Fruit fly (Drosophila melanogaster): Measurements from ENCODE around the gene Ir21a.
A peak's percentile ranks its signal among the peaks of the same experiment; 100 is the strongest.

Ir21a gene

dm6 chr2L:25055-25454 lies at the start of gene Ir21a:
Gene Ir21a (minus strand): TSS chr2L:25155.
- TF ChIP-seq Dll (optimal IDR thresholded peaks at IDR 0.05): no peak
- TF ChIP-seq CG8478 (optimal IDR thresholded peaks at IDR 0.05): no peak
- no peak for TF ChIP-seq usp (GFP tag; optimal IDR thresholded peaks at IDR 0.05)

- no peak for TF ChIP-seq pan (optimal IDR thresholded peaks at IDR 0.05)
- TF ChIP-seq usp (GFP tag; optimal IDR thresholded peaks at IDR 0.05): no peak
- no peak for TF ChIP-seq psq (optimal IDR thresholded peaks at IDR 0.05)
- no peak for TF ChIP-seq EcR (GFP tag; optimal IDR thresholded peaks at IDR 0.05)
- no peak for TF ChIP-seq CG8478 (optimal IDR thresholded peaks at IDR 0.05)
- no peak for TF ChIP-seq Dll (optimal IDR thresholded peaks at IDR 0.05)
Measured at dm6 chr2L:73760-74388, 48.9 kb upstream of the Ir21a start.

DNA sequence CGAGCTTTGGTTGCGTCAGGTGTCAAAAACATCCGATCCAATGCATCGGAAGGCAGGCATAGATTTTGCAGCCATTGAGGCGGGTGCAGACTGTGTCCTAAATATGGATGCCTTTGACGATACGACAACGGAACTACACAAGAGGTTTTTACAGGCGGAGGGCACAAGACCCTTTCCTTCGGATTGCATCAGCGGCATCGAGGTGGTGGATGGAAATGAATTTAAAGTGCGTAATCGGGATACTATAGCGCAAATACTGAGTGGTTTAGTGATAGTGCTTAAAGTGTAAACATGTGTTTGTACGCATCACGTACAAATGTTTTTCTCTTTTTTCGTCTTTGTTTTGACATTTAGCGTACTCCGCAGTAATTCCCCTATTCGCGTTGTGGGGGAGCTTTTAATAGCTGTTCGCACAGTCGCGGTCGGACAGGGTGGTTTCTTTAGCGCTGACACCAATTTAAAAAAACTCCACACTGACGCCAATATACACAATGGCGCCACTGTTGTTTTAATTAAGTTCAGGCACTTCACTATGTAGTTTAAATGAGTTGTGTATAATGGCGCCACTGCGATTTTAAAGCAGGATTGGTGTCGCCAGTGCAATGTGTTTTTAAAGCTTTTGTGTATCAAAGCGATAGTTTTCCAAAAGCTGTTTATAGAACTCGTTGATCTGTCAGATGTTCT lies 47.9 kb upstream of the Ir21a start:
- TF ChIP-seq usp (GFP tag; optimal IDR thresholded peaks at IDR 0.05): no peak
- TF ChIP-seq CG8478 (optimal IDR thresholded peaks at IDR 0.05): no peak
- no peak for TF ChIP-seq pan (optimal IDR thresholded peaks at IDR 0.05)
- TF ChIP-seq EcR (GFP tag; optimal IDR thresholded peaks at IDR 0.05): no peak
- TF ChIP-seq Dll (optimal IDR thresholded peaks at IDR 0.05): no peak
- TF ChIP-seq psq (optimal IDR thresholded peaks at IDR 0.05): no peak

dm6 chr2L:71869-72751 lies 47.2 kb upstream of the Ir21a start:
- no peak for TF ChIP-seq EcR (GFP tag; optimal IDR thresholded peaks at IDR 0.05)
- no peak for TF ChIP-seq pan (optimal IDR thresholded peaks at IDR 0.05)
- TF ChIP-seq usp (GFP tag; optimal IDR thresholded peaks at IDR 0.05): no peak

- TF ChIP-seq EcR (GFP tag; optimal IDR thresholded peaks at IDR 0.05) (no peak), Dll (optimal IDR thresholded peaks at IDR 0.05) (no peak), usp (GFP tag; optimal IDR thresholded peaks at IDR 0.05) (no peak), psq (optimal IDR thresholded peaks at IDR 0.05) (no peak), pan (optimal IDR thresholded peaks at IDR 0.05) (no peak), CG8478 (optimal IDR thresholded peaks at IDR 0.05) (no peak)
Measured at dm6 chr2L:71457-71856, 46.5 kb upstream of the Ir21a start, which contains the start of gene galectin. Gene galectin (plus strand): TSS chr2L:71757.

DNA sequence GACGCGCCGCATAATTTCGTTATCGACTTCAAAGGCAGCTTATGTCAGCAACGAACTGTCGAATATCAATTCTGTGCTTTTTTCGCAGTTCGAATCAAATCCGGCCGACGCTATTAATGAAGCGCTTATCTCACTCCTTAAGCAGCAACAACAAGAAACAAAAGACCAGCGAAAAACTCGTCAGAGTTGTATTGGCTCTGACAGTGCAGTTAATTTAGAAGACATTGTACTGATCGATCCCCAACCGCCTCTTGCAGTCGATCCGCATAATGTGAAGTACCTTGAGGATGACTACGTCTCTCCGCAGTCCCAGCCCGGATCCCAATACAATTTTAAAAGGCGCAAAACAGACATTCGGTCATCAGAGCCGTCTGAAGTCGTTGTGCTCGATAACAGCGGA lies 44.6 kb upstream of the Ir21a start:
- TF ChIP-seq pan (optimal IDR thresholded peaks at IDR 0.05): no peak
- no peak for TF ChIP-seq psq (optimal IDR thresholded peaks at IDR 0.05)
- no peak for TF ChIP-seq Dll (optimal IDR thresholded peaks at IDR 0.05)
- TF ChIP-seq CG8478 (optimal IDR thresholded peaks at IDR 0.05): no peak
- TF ChIP-seq usp (GFP tag; optimal IDR thresholded peaks at IDR 0.05): no peak
- no peak for TF ChIP-seq EcR (GFP tag; optimal IDR thresholded peaks at IDR 0.05)

dm6 chr2L:67279-67657 lies 42.3 kb upstream of the Ir21a start:
- TF ChIP-seq pan (optimal IDR thresholded peaks at IDR 0.05) (peak; percentile 32), psq (optimal IDR thresholded peaks at IDR 0.05) (no peak), EcR (GFP tag; optimal IDR thresholded peaks at IDR 0.05) (no peak), CG8478 (optimal IDR thresholded peaks at IDR 0.05) (no peak), Dll (optimal IDR thresholded peaks at IDR 0.05) (no peak), usp (GFP tag; optimal IDR thresholded peaks at IDR 0.05) (no peak)

dm6 chr2L:66369-67278 lies 41.7 kb upstream of the Ir21a start, which contains the start of gene dbr:
Gene dbr (plus strand): TSS chr2L:66482.
- no peak for TF ChIP-seq Dll (optimal IDR thresholded peaks at IDR 0.05)
- no peak for TF ChIP-seq psq (optimal IDR thresholded peaks at IDR 0.05)
- no peak for TF ChIP-seq EcR (GFP tag; optimal IDR thresholded peaks at IDR 0.05)
- TF ChIP-seq pan (optimal IDR thresholded peaks at IDR 0.05): no peak
- no peak for TF ChIP-seq usp (GFP tag; optimal IDR thresholded peaks at IDR 0.05)
- TF ChIP-seq CG8478 (optimal IDR thresholded peaks at IDR 0.05): peak; percentile 73

dm6 chr2L:65354-65949 lies 40.5 kb upstream of the Ir21a start, which contains the start of gene Cda5:
Gene Cda5 (minus strand): TSS chr2L:65404.
- TF ChIP-seq EcR (GFP tag; optimal IDR thresholded peaks at IDR 0.05) (no peak), Dll (optimal IDR thresholded peaks at IDR 0.05) (no peak), pan (optimal IDR thresholded peaks at IDR 0.05) (no peak), usp (GFP tag; optimal IDR thresholded peaks at IDR 0.05) (no peak), psq (optimal IDR thresholded peaks at IDR 0.05) (no peak), CG8478 (optimal IDR thresholded peaks at IDR 0.05) (no peak)

DNA sequence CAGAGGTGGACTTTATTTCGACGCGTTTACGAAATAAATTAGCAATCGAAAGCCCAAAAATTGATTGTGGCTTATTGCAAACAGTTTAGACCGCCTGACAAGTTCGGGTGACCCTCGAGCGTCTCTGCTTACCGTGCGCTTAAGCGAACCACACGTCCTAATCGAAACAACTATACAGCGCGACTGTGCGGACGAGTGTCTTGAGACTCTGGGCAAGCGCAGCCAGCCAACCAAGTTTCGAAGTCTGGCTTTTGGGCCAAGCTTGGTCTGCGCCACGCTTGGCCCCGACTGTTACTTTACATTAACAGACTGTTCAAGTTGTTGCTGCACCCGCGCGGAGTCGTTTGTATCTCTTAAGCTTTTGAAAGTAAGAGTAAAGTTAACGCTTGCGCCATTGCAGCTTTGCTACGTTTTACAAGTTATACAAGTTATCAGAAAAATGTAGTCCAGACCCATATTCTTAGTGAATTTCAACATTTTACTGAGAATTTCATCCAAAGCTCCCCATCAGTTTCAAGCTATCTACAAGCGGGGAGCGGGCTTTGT lies 34.2 kb upstream of the Ir21a start:
- no peak for TF ChIP-seq usp (GFP tag; optimal IDR thresholded peaks at IDR 0.05)
- no peak for TF ChIP-seq pan (optimal IDR thresholded peaks at IDR 0.05)
- no peak for TF ChIP-seq CG8478 (optimal IDR thresholded peaks at IDR 0.05)
- TF ChIP-seq psq (optimal IDR thresholded peaks at IDR 0.05): no peak
- TF ChIP-seq Dll (optimal IDR thresholded peaks at IDR 0.05): no peak

Data from whole organism.